Worm (Caenorhabditis elegans) whole organism, early embryonic: Measurements from ENCODE around the gene K10B2.4.

Source experiments
- ama-1 ChIP-seq: fragments of 150-350 bp; optimal IDR thresholded peaks from 2 replicates; lab custom pipeline; 2014
- flt-1 ChIP-seq: fragments of 200-800 bp; sonication (Bioruptor generic); IDR thresholded peaks from 2 replicates; pipeline ENCODE4 v1.3.6; 2022; ENCODE audit warnings: missing genetic modification characterization, missing compliant biosample characterization
- sea-1 ChIP-seq: fragments of 200-800 bp; sonication (Bioruptor generic); conservative IDR thresholded peaks from 2 replicates; pipeline ENCODE4 v1.3.6; 2022; ENCODE audit warnings: missing genetic modification characterization, missing compliant biosample characterization

- TF ChIP-seq sea-1 (GFP tag; lab: Robert Waterston, UW), result no peak
- no peak for TF ChIP-seq ama-1 (lab: Kevin White, UChicago)
- no peak for TF ChIP-seq flt-1 (GFP tag; lab: Robert Waterston, UW)
These were observed 4.6 kb upstream of the K10B2.4 start, which contains the start of the genes ani-2 and clec-88 for ce11 chrII:6365237-6365815.
